2 fruit fly cellular contexts compared by ENCODE assay signal in the genomic region with DNA sequence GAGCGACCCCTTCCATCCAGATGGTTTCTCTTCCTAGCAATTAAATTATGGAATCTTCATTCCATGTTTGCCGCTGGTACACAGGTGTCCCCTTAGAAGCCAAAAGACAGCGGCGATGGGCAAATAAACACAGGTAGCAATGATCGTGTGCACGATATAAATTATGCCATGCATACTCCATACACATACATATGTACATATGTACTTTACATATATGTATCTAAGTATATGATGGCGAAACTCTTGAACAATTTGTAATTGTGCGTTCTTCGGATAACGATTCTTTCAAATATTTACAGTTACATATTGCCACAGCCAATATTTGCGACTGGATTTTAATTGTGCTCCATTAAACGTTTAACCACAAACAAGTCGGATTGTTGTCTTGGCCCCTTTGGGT.
TF ChIP-seq lines count a peak whose summit lies in the region.

No protein-coding gene starts in this region.

TF ChIP-seq in whole organism, embryonic, 481 proteins besides CTCF, POLR2A, EP300 and RAD21 (continued from another document and continues in another):
- TF ChIP-seq CG14710 (tag; optimal IDR thresholded peaks at IDR 0.05; lab: Kevin White, UChicago) (peak; percentile 42), zfh1 (GFP tag; IDR thresholded peaks at IDR 0.05; lab: Robert Waterston, UW) (peak; percentile 49; the same call in 2 of the 3 replicates), trh (GFP tag; optimal IDR thresholded peaks at IDR 0.05; lab: Kevin White, UChicago) (peak; percentile 32), CG33213 (GFP tag; optimal IDR thresholded peaks at IDR 0.05; lab: Kevin White, UChicago) (peak; percentile 16), Meics (GFP tag; optimal IDR thresholded peaks at IDR 0.05; lab: Kevin White, UChicago) (no peak), CG11723 (GFP tag; optimal IDR thresholded peaks at IDR 0.05; lab: Kevin White, UChicago) (no peak), CG6272 (GFP tag; IDR thresholded peaks at IDR 0.05; lab: Robert Waterston, UW) (no peak), CG7556 (GFP tag; optimal IDR thresholded peaks at IDR 0.05; lab: Kevin White, UChicago) (peak; percentile 24), Pdp1 (GFP tag; optimal IDR thresholded peaks at IDR 0.05; lab: Kevin White, UChicago) (no peak), fd102C (GFP tag; optimal IDR thresholded peaks at IDR 0.05; lab: Kevin White, UChicago) (peak; percentile 77), CoRest (tag; optimal IDR thresholded peaks at IDR 0.05; lab: Kevin White, UChicago) (no peak), CG3407 (GFP tag; optimal IDR thresholded peaks at IDR 0.05; lab: Kevin White, UChicago) (peak; percentile 52), Oli (tag; optimal IDR thresholded peaks at IDR 0.05; lab: Kevin White, UChicago) (peak; percentile 12), CG7987 (GFP tag; optimal IDR thresholded peaks at IDR 0.05; lab: Kevin White, UChicago) (peak; percentile 2), Ets97D (GFP tag; optimal IDR thresholded peaks at IDR 0.05; lab: Kevin White, UChicago) (no peak), rib (GFP tag; IDR thresholded peaks at IDR 0.05; lab: Robert Waterston, UW) (no peak), CG8281 (tag; optimal IDR thresholded peaks at IDR 0.05; lab: Kevin White, UChicago) (no peak), CG2889 (GFP tag; IDR thresholded peaks at IDR 0.05; lab: Robert Waterston, UW) (no peak), CG4707 (GFP tag; optimal IDR thresholded peaks at IDR 0.05; lab: Kevin White, UChicago) (peak; percentile 24), CG15601 (tag; optimal IDR thresholded peaks at IDR 0.05; lab: Kevin White, UChicago) (peak; percentile 40), CG11504 (tag; optimal IDR thresholded peaks at IDR 0.05; lab: Kevin White, UChicago) (peak; percentile 46), Vsx1 (GFP tag; optimal IDR thresholded peaks at IDR 0.05; lab: Kevin White, UChicago) (peak; percentile 55), Drgx (GFP tag; IDR thresholded peaks at IDR 0.05; lab: Robert Waterston, UW) (no peak), Fer2 (tag; optimal IDR thresholded peaks at IDR 0.05; lab: Kevin White, UChicago) (no peak), CG8359 (GFP tag; optimal IDR thresholded peaks at IDR 0.05; lab: Kevin White, UChicago; ENCODE audit: borderline replicate concordance) (peak; percentile 38), fd64A (GFP tag; optimal IDR thresholded peaks at IDR 0.05; lab: Kevin White, UChicago) (peak; percentile 26), ERR (GFP tag; optimal IDR thresholded peaks at IDR 0.05; lab: Kevin White, UChicago) (no peak), CG2678 (tag; optimal IDR thresholded peaks at IDR 0.05; lab: Kevin White, UChicago) (peak; percentile 56), ash1 (GFP tag; optimal IDR thresholded peaks at IDR 0.05; lab: Kevin White, UChicago) (no peak), CG7745 (tag; optimal IDR thresholded peaks at IDR 0.05; lab: Kevin White, UChicago) (peak; percentile 31), Dek (tag; optimal IDR thresholded peaks at IDR 0.05; lab: Kevin White, UChicago) (no peak), CG8478 (optimal IDR thresholded peaks at IDR 0.05; lab: Kevin White, UChicago) (no peak), CG11456 (GFP tag; IDR thresholded peaks at IDR 0.05; lab: Robert Waterston, UW) (no peak), so (GFP tag; IDR thresholded peaks at IDR 0.05; lab: Robert Waterston, UW) (no peak), CG2875 (GFP tag; optimal IDR thresholded peaks at IDR 0.05; lab: Kevin White, UChicago) (peak; percentile 29), CG32532 (GFP tag; IDR thresholded peaks at IDR 0.05; lab: Robert Waterston, UW) (no peak), hkb (optimal IDR thresholded peaks at IDR 0.05; lab: Kevin White, UChicago) (no peak), hkb (GFP tag; IDR thresholded peaks at IDR 0.05; lab: Robert Waterston, UW) (peak; percentile 38; the same call in 1 of the 2 replicates), CG8089 (GFP tag; optimal IDR thresholded peaks at IDR 0.05; lab: Kevin White, UChicago) (peak; percentile 37), CG11247 (GFP tag; IDR thresholded peaks at IDR 0.05; lab: Robert Waterston, UW) (no peak), nerfin-1 (tag; optimal IDR thresholded peaks at IDR 0.05; lab: Kevin White, UChicago) (peak; percentile 13), ci (GFP tag; IDR thresholded peaks at IDR 0.05; lab: Robert Waterston, UW) (peak; percentile 57; the same call in 1 of the 3 replicates), CG9437 (GFP tag; optimal IDR thresholded peaks at IDR 0.05; lab: Kevin White, UChicago) (no peak), schlank (tag; optimal IDR thresholded peaks at IDR 0.05; lab: Kevin White, UChicago) (no peak), CG16779 (GFP tag; IDR thresholded peaks at IDR 0.05; lab: Robert Waterston, UW) (no peak), CG2202 (tag; optimal IDR thresholded peaks at IDR 0.05; lab: Kevin White, UChicago) (peak; percentile 70), Lhr (GFP tag; optimal IDR thresholded peaks at IDR 0.05; lab: Kevin White, UChicago) (peak; percentile 49), lmd (GFP tag; IDR thresholded peaks at IDR 0.05; lab: Robert Waterston, UW) (no peak), CG12071 (GFP tag; optimal IDR thresholded peaks at IDR 0.05; lab: Kevin White, UChicago) (peak; percentile 40), pho (GFP tag; optimal IDR thresholded peaks at IDR 0.05; lab: Kevin White, UChicago) (no peak), Sox100B (GFP tag; optimal IDR thresholded peaks at IDR 0.05; lab: Kevin White, UChicago) (no peak), D (optimal IDR thresholded peaks at IDR 0.05; lab: Kevin White, UChicago) (no peak), D (GFP tag; optimal IDR thresholded peaks at IDR 0.05; lab: Kevin White, UChicago) (peak; percentile 16), row (GFP tag; IDR thresholded peaks at IDR 0.05; lab: Robert Waterston, UW) (no peak), Sry-β (GFP tag; optimal IDR thresholded peaks at IDR 0.05; lab: Kevin White, UChicago) (peak; percentile 18), Xrp1 (GFP tag; IDR thresholded peaks at IDR 0.05; lab: Robert Waterston, UW) (peak; percentile 30; the same call in 1 of the 2 replicates), CG15514 (GFP tag; optimal IDR thresholded peaks at IDR 0.05; lab: Kevin White, UChicago) (no peak), Dbx (GFP tag; IDR thresholded peaks at IDR 0.05; lab: Robert Waterston, UW) (no peak), Mes4 (GFP tag; optimal IDR thresholded peaks at IDR 0.05; lab: Kevin White, UChicago) (peak; percentile 7), CG12391 (tag; optimal IDR thresholded peaks at IDR 0.05; lab: Kevin White, UChicago) (peak; percentile 33), CG6175 (GFP tag; IDR thresholded peaks at IDR 0.05; lab: Robert Waterston, UW) (no peak), E2f2 (GFP tag; IDR thresholded peaks at IDR 0.05; lab: Robert Waterston, UW) (no peak), CG7839 (tag; optimal IDR thresholded peaks at IDR 0.05; lab: Kevin White, UChicago) (peak; percentile 18), hbn (GFP tag; IDR thresholded peaks at IDR 0.05; lab: Robert Waterston, UW; ENCODE audit: partially characterized antibody) (no peak), Optix (GFP tag; IDR thresholded peaks at IDR 0.05; lab: Robert Waterston, UW) (no peak)

TF ChIP-seq in whole organism, prepupa, 60 proteins besides CTCF, POLR2A, EP300 and RAD21 (continued from another document):
- TF ChIP-seq CG6792 (GFP tag; optimal IDR thresholded peaks at IDR 0.05; lab: Kevin White, UChicago) (peak; percentile 27), CG8319 (GFP tag; optimal IDR thresholded peaks at IDR 0.05; lab: Kevin White, UChicago) (no peak), CG6163 (GFP tag; IDR thresholded peaks at IDR 0.05; lab: Robert Waterston, UW) (peak; percentile 75), Hr4 (GFP tag; optimal IDR thresholded peaks at IDR 0.05; lab: Kevin White, UChicago) (peak; percentile 21), Sox102F (GFP tag; optimal IDR thresholded peaks at IDR 0.05; lab: Kevin White, UChicago) (peak; percentile 51), CG8632 (GFP tag; optimal IDR thresholded peaks at IDR 0.05; lab: Kevin White, UChicago) (peak; percentile 46), CG3032 (tag; optimal IDR thresholded peaks at IDR 0.05; lab: Kevin White, UChicago) (peak; percentile 26), acj6 (GFP tag; optimal IDR thresholded peaks at IDR 0.05; lab: Kevin White, UChicago) (peak; percentile 50), CG15336 (GFP tag; IDR thresholded peaks at IDR 0.05; lab: Robert Waterston, UW) (no peak), esn (GFP tag; optimal IDR thresholded peaks at IDR 0.05; lab: Kevin White, UChicago) (peak; percentile 40), Eip75B (GFP tag; optimal IDR thresholded peaks at IDR 0.05; lab: Kevin White, UChicago) (peak; percentile 31), fd59A (GFP tag; optimal IDR thresholded peaks at IDR 0.05; lab: Kevin White, UChicago) (no peak), vri (GFP tag; optimal IDR thresholded peaks at IDR 0.05; lab: Kevin White, UChicago) (no peak), Blimp-1 (GFP tag; optimal IDR thresholded peaks at IDR 0.05; lab: Kevin White, UChicago) (peak; percentile 37), OdsH (GFP tag; optimal IDR thresholded peaks at IDR 0.05; lab: Kevin White, UChicago) (peak; percentile 23), CG11902 (GFP tag; optimal IDR thresholded peaks at IDR 0.05; lab: Kevin White, UChicago) (no peak), CG6808 (GFP tag; optimal IDR thresholded peaks at IDR 0.05; lab: Kevin White, UChicago) (no peak), CG10669 (GFP tag; optimal IDR thresholded peaks at IDR 0.05; lab: Kevin White, UChicago) (peak; percentile 48), achi (GFP tag; optimal IDR thresholded peaks at IDR 0.05; lab: Kevin White, UChicago) (peak; percentile 51), CG34406 (GFP tag; optimal IDR thresholded peaks at IDR 0.05; lab: Kevin White, UChicago) (peak; percentile 47), Smox (GFP tag; optimal IDR thresholded peaks at IDR 0.05; lab: Kevin White, UChicago) (no peak), CG10631 (GFP tag; optimal IDR thresholded peaks at IDR 0.05; lab: Kevin White, UChicago) (peak; percentile 46), CG9139 (GFP tag; optimal IDR thresholded peaks at IDR 0.05; lab: Kevin White, UChicago) (peak; percentile 38), eg (GFP tag; IDR thresholded peaks at IDR 0.05; lab: Robert Waterston, UW) (no peak), CG3919 (GFP tag; optimal IDR thresholded peaks at IDR 0.05; lab: Kevin White, UChicago) (peak; percentile 74), CG6854 (GFP tag; optimal IDR thresholded peaks at IDR 0.05; lab: Kevin White, UChicago) (peak; percentile 4), fd85E (GFP tag; optimal IDR thresholded peaks at IDR 0.05; lab: Kevin White, UChicago) (no peak), CG1621 (tag; optimal IDR thresholded peaks at IDR 0.05; lab: Kevin White, UChicago) (peak; percentile 5), svp (GFP tag; lab: Kevin White, UChicago) (peak; percentile 63), salr (GFP tag; optimal IDR thresholded peaks at IDR 0.05; lab: Kevin White, UChicago) (peak in 1 of 2 experiments; percentile 31), fkh (GFP tag; optimal IDR thresholded peaks at IDR 0.05; lab: Kevin White, UChicago) (peak; percentile 71), CG31627 (GFP tag; optimal IDR thresholded peaks at IDR 0.05; lab: Kevin White, UChicago) (peak; percentile 8), dac (GFP tag; optimal IDR thresholded peaks at IDR 0.05; lab: Kevin White, UChicago) (no peak), dsx (GFP tag; optimal IDR thresholded peaks at IDR 0.05; lab: Kevin White, UChicago; ENCODE audit: poor library complexity, severe bottlenecking) (peak; percentile 20), Ets21C (GFP tag; optimal IDR thresholded peaks at IDR 0.05; lab: Kevin White, UChicago) (no peak), spab (GFP tag; optimal IDR thresholded peaks at IDR 0.05; lab: Kevin White, UChicago) (peak; percentile 17), Ets96B (tag; optimal IDR thresholded peaks at IDR 0.05; lab: Kevin White, UChicago) (peak; percentile 3)
